Worm (Caenorhabditis elegans) whole organism, mixed stage, embryonic: ENCODE measurements around the gene F43C11.4.
A peak's percentile ranks its signal among the peaks of the same experiment; 100 is the strongest.

ENCODE experiments used
- M03D4.4 ChIP-seq: sonication (generic microtip); optimal IDR thresholded peaks from 2 replicates; lab custom pipeline; 2017; ENCODE audit warnings: mild to moderate bottlenecking, missing genetic modification characterization, missing compliant biosample characterization
- blmp-1 ChIP-seq: fragments of 150-350 bp; optimal IDR thresholded peaks from 2 replicates; lab custom pipeline; 2014; ENCODE audit warnings: missing biosample characterization, missing genetic modification characterization
- ceh-43 ChIP-seq: fragments of 200-800 bp; sonication (Bioruptor generic); optimal IDR thresholded peaks from 2 replicates; lab custom pipeline; 2018; ENCODE audit warnings: mild to moderate bottlenecking, missing genetic modification characterization, moderate library complexity, missing compliant biosample characterization
- ceh-83 ChIP-seq: fragments of 200-800 bp; sonication (Bioruptor generic); optimal IDR thresholded peaks from 2 replicates; lab custom pipeline; 2018; ENCODE audit warnings: mild to moderate bottlenecking, missing genetic modification characterization, missing compliant biosample characterization
- ces-1 ChIP-seq: fragments of 150-350 bp; optimal IDR thresholded peaks from 2 replicates; lab custom pipeline; 2014; ENCODE audit warnings: missing biosample characterization, missing genetic modification reagents, missing genetic modification characterization
- cnd-1 ChIP-seq: fragments of 200-800 bp; sonication (Bioruptor generic); optimal IDR thresholded peaks from 2 replicates; lab custom pipeline; 2018; ENCODE audit warnings: mild to moderate bottlenecking, missing genetic modification characterization, missing compliant biosample characterization
- elt-1 ChIP-seq: sonication (generic microtip); optimal IDR thresholded peaks from 2 replicates; lab custom pipeline; 2017; ENCODE audit warnings: missing genetic modification characterization, mild to moderate bottlenecking, missing compliant biosample characterization, antibody characterized with exemption, moderate library complexity, borderline replicate concordance; ENCODE audit not compliant: insufficient read depth
- elt-3 ChIP-seq: fragments of 150-350 bp; optimal IDR thresholded peaks from 2 replicates; lab custom pipeline; 2014; ENCODE audit warnings: missing biosample characterization, missing genetic modification characterization
- flh-1 ChIP-seq: fragments of 200-800 bp; sonication (Bioruptor generic); optimal IDR thresholded peaks from 2 replicates; lab custom pipeline; 2018; ENCODE audit warnings: mild to moderate bottlenecking, missing genetic modification characterization, moderate library complexity, missing compliant biosample characterization
- ham-2 ChIP-seq: fragments of 200-800 bp; sonication (Bioruptor generic); optimal IDR thresholded peaks from 2 replicates; lab custom pipeline; 2018; ENCODE audit warnings: mild to moderate bottlenecking, missing genetic modification characterization, missing compliant biosample characterization
- lin-13 ChIP-seq: fragments of 150-350 bp; optimal IDR thresholded peaks from 2 replicates; lab custom pipeline; 2014; ENCODE audit warnings: missing biosample characterization, missing genetic modification characterization
- lsy-2 ChIP-seq: fragments of 150-350 bp; optimal IDR thresholded peaks from 2 replicates; lab custom pipeline; 2014; ENCODE audit warnings: missing biosample characterization, missing genetic modification characterization
- mab-5 ChIP-seq: fragments of 150-350 bp; optimal IDR thresholded peaks from 2 replicates; lab custom pipeline; 2014; ENCODE audit warnings: missing biosample characterization, missing genetic modification characterization
- nhr-12 ChIP-seq: fragments of 150-350 bp; optimal IDR thresholded peaks from 2 replicates; lab custom pipeline; 2014; ENCODE audit warnings: missing biosample characterization, missing genetic modification characterization
- nhr-2 ChIP-seq: fragments of 150-350 bp; optimal IDR thresholded peaks from 2 replicates; lab custom pipeline; 2014; ENCODE audit warnings: missing biosample characterization, missing genetic modification characterization
- nhr-237 ChIP-seq: fragments of 150-350 bp; optimal IDR thresholded peaks from 2 replicates; lab custom pipeline; 2014; ENCODE audit warnings: missing biosample characterization, missing genetic modification characterization
- nhr-28 ChIP-seq: fragments of 150-350 bp; optimal IDR thresholded peaks from 2 replicates; lab custom pipeline; 2014; ENCODE audit warnings: missing biosample characterization, missing genetic modification characterization
- nhr-76 ChIP-seq: sonication (generic microtip); optimal IDR thresholded peaks from 2 replicates; lab custom pipeline; 2017; ENCODE audit warnings: missing biosample characterization, missing genetic modification characterization
- pha-4 ChIP-seq: fragments of 150-350 bp; optimal IDR thresholded peaks from 2 replicates; lab custom pipeline; 2018; ENCODE audit warnings: missing biosample characterization, missing genetic modification reagents, missing genetic modification characterization
- sem-2 ChIP-seq: fragments of 200-800 bp; sonication (Bioruptor generic); optimal IDR thresholded peaks from 2 replicates; lab custom pipeline; 2018; ENCODE audit warnings: mild to moderate bottlenecking, missing genetic modification characterization, missing compliant biosample characterization
- snpc-4 ChIP-seq: fragments of 150-350 bp; optimal IDR thresholded peaks from 2 replicates; lab custom pipeline; 2014; ENCODE audit warnings: missing biosample characterization, missing genetic modification characterization
- tbx-8 ChIP-seq: fragments of 200-800 bp; sonication (Bioruptor generic); optimal IDR thresholded peaks from 2 replicates; lab custom pipeline; 2018; ENCODE audit warnings: mild to moderate bottlenecking, missing genetic modification characterization, moderate library complexity, missing compliant biosample characterization
- unc-39 ChIP-seq: fragments of 150-350 bp; optimal IDR thresholded peaks from 2 replicates; lab custom pipeline; 2014; ENCODE audit warnings: missing biosample characterization, missing genetic modification characterization
- unc-62 ChIP-seq: fragments of 150-350 bp; optimal IDR thresholded peaks from 2 replicates; lab custom pipeline; 2014; ENCODE audit warnings: missing biosample characterization, missing genetic modification reagents, missing genetic modification characterization
- zip-8 ChIP-seq: fragments of 150-350 bp; optimal IDR thresholded peaks from 2 replicates; lab custom pipeline; 2014; ENCODE audit warnings: missing biosample characterization, missing genetic modification characterization
- ztf-11 ChIP-seq: fragments of 150-350 bp; optimal IDR thresholded peaks from 2 replicates; lab custom pipeline; 2014; ENCODE audit warnings: missing biosample characterization, missing genetic modification characterization

The F43C11.4 gene

ce11 chrII:2322857-2323518, 23.8 kb upstream of the F43C11.4 start, which contains the start of the genes ZK1240.6 and ZK1240.2:
ZK1240.6 (minus strand) TSS chrII:2322907.
ZK1240.2 (plus strand) TSS chrII:2323376.
- TF ChIP-seq nhr-76 = no peak
- TF ChIP-seq nhr-12 = no peak
- TF ChIP-seq nhr-28 (tag; lab: Kevin White, UChicago) = no peak
- no peak for TF ChIP-seq cnd-1 (tag; lab: Kevin White, UChicago)
- no peak for TF ChIP-seq elt-3 (tag; lab: Kevin White, UChicago)
- TF ChIP-seq sem-2 = no peak
- no peak for TF ChIP-seq nhr-237 (tag; lab: Kevin White, UChicago)
- no peak for TF ChIP-seq elt-1 (tag; lab: Kevin White, UChicago)
- TF ChIP-seq blmp-1 = no peak
- TF ChIP-seq pha-4 = no peak
- no peak for TF ChIP-seq lin-13 (tag; lab: Kevin White, UChicago)
- no peak for TF ChIP-seq snpc-4 (tag; lab: Kevin White, UChicago)

ce11 chrII:2324956-2325355, 21.8 kb upstream of the F43C11.4 start, which contains the start of gene ZK1240.11:
ZK1240.11 (plus strand) TSS chrII:2325256.
- TF ChIP-seq flh-1 (GFP tag; lab: Kevin White, UChicago) (no peak), sem-2 (no peak), lin-13 (tag; lab: Kevin White, UChicago) (no peak), ham-2 (GFP tag; lab: Kevin White, UChicago) (no peak), nhr-237 (tag; lab: Kevin White, UChicago) (no peak), blmp-1 (no peak), ztf-11 (tag; lab: Kevin White, UChicago) (no peak)

- TF ChIP-seq snpc-4 (tag; lab: Kevin White, UChicago) = no peak
- no peak for TF ChIP-seq elt-1 (tag; lab: Kevin White, UChicago)
- TF ChIP-seq sem-2 = no peak
- no peak for TF ChIP-seq lin-13 (tag; lab: Kevin White, UChicago)
- no peak for TF ChIP-seq ces-1 (GFP tag; lab: Kevin White, UChicago)
- no peak for TF ChIP-seq nhr-28 (tag; lab: Kevin White, UChicago)
- TF ChIP-seq ztf-11 (tag; lab: Kevin White, UChicago) = no peak
- TF ChIP-seq ceh-43 (GFP tag; lab: Kevin White, UChicago) = no peak
- TF ChIP-seq nhr-237 (tag; lab: Kevin White, UChicago) = no peak
- TF ChIP-seq nhr-12 = no peak
- no peak for TF ChIP-seq M03D4.4
- TF ChIP-seq ceh-83 (GFP tag; lab: Kevin White, UChicago) = no peak
- TF ChIP-seq mab-5 (tag; lab: Kevin White, UChicago) = no peak
These were observed 17.8 kb upstream of the F43C11.4 start, which contains the start of the genes ZK1240.8 and ZK1240.1 for ce11 chrII:2328963-2329442. ZK1240.8 (minus strand) TSS chrII:2329063. ZK1240.1 (plus strand) TSS chrII:2329392.

ce11 chrII:2330462-2330861, 16.3 kb upstream of the F43C11.4 start:
- TF ChIP-seq nhr-12 = no peak
- no peak for TF ChIP-seq M03D4.4
- no peak for TF ChIP-seq unc-39 (tag; lab: Kevin White, UChicago)
- TF ChIP-seq sem-2 = no peak
- no peak for TF ChIP-seq mab-5 (tag; lab: Kevin White, UChicago)
- peak; percentile 37 for TF ChIP-seq ceh-83 (GFP tag; lab: Kevin White, UChicago)

ce11 chrII:2332220-2332619, 14.6 kb upstream of the F43C11.4 start, which contains the start of gene F43C11.8:
F43C11.8 (plus strand) TSS chrII:2332520.
- TF ChIP-seq tbx-8 (GFP tag; lab: Kevin White, UChicago) (no peak), nhr-28 (tag; lab: Kevin White, UChicago) (no peak), elt-1 (tag; lab: Kevin White, UChicago) (no peak), unc-62 (GFP tag; lab: Kevin White, UChicago) (no peak), lsy-2 (tag; lab: Kevin White, UChicago) (no peak), M03D4.4 (no peak), ham-2 (GFP tag; lab: Kevin White, UChicago) (no peak), ztf-11 (tag; lab: Kevin White, UChicago) (no peak), flh-1 (GFP tag; lab: Kevin White, UChicago) (no peak), elt-3 (tag; lab: Kevin White, UChicago) (no peak), nhr-2 (tag; lab: Kevin White, UChicago) (no peak)

ce11 chrII:2335572-2335971, 11.2 kb upstream of the F43C11.4 start, which contains the start of gene F43C11.7:
F43C11.7 (plus strand) TSS chrII:2335897.
- TF ChIP-seq snpc-4 (tag; lab: Kevin White, UChicago) (no peak), zip-8 (tag; lab: Kevin White, UChicago) (peak; percentile 98)
